Fruit fly (Drosophila melanogaster) whole organism, embryonic: ENCODE results near the gene BthD.
A peak's percentile ranks its signal among the peaks of the same experiment; 100 is the strongest.

ENCODE experiments used
- Abd-B ChIP-seq: fragments of 200-800 bp; sonication (Bioruptor generic); optimal IDR thresholded peaks from 2 replicates; lab custom pipeline; 2018; ENCODE audit warnings: missing biosample characterization, mild to moderate bottlenecking, missing genetic modification characterization, moderate library complexity
- BEAF-32 ChIP-seq: fragments of 200-800 bp; sonication (Bioruptor generic); optimal IDR thresholded peaks from 3 replicates; lab custom pipeline; 2017; ENCODE audit warnings: missing biosample characterization, missing genetic modification characterization, mild to moderate bottlenecking, moderate library complexity, missing genetic modification reagents
- CG10321 ChIP-seq: fragments of 200-800 bp; sonication (Bioruptor generic); IDR thresholded peaks from 2 replicates; pipeline ENCODE4 v1.3.6; 2022; ENCODE audit warnings: missing biosample characterization, missing genetic modification characterization
- CG11504 ChIP-seq: fragments of 200-800 bp; sonication (Bioruptor generic); optimal IDR thresholded peaks from 3 replicates; lab custom pipeline; 2019; ENCODE audit warnings: missing biosample characterization, mild to moderate bottlenecking, missing genetic modification characterization, moderate library complexity
- CG11723 ChIP-seq: fragments of 200-800 bp; sonication (Bioruptor generic); optimal IDR thresholded peaks from 2 replicates; lab custom pipeline; 2017; ENCODE audit warnings: missing biosample characterization, mild to moderate bottlenecking, missing genetic modification characterization
- CG12071 ChIP-seq: fragments of 200-800 bp; sonication (Bioruptor generic); optimal IDR thresholded peaks from 3 replicates; lab custom pipeline; 2018; ENCODE audit warnings: missing biosample characterization, mild to moderate bottlenecking, missing genetic modification characterization
- CG1233 ChIP-seq: fragments of 200-800 bp; sonication (Bioruptor generic); optimal IDR thresholded peaks from 4 replicates; lab custom pipeline; 2018; ENCODE audit warnings: missing biosample characterization, mild to moderate bottlenecking, missing genetic modification characterization
- CG12659 ChIP-seq: fragments of 200-800 bp; sonication (Bioruptor generic); optimal IDR thresholded peaks from 3 replicates; lab custom pipeline; 2017; ENCODE audit warnings: mild to moderate bottlenecking, missing biosample characterization, missing genetic modification reagents, missing genetic modification characterization
- CG14014 ChIP-seq: fragments of 200-800 bp; sonication (Bioruptor generic); IDR thresholded peaks from 2 replicates; pipeline ENCODE4 v1.3.6; 2022; ENCODE audit warnings: missing biosample characterization, missing genetic modification characterization
- CG15479 ChIP-seq: fragments of 200-800 bp; sonication (Bioruptor generic); optimal IDR thresholded peaks from 3 replicates; lab custom pipeline; 2019; ENCODE audit warnings: missing biosample characterization, mild to moderate bottlenecking, missing genetic modification characterization, moderate library complexity
- CG15696 ChIP-seq: fragments of 200-800 bp; sonication (Bioruptor generic); optimal IDR thresholded peaks from 2 replicates; lab custom pipeline; 2019; ENCODE audit warnings: missing biosample characterization, mild to moderate bottlenecking, missing genetic modification characterization, moderate library complexity
- CG1647 ChIP-seq: fragments of 200-800 bp; sonication (Bioruptor generic); optimal IDR thresholded peaks from 3 replicates; lab custom pipeline; 2016; ENCODE audit warnings: missing biosample characterization, missing genetic modification characterization
- CG17802 ChIP-seq: fragments of 200-800 bp; sonication (Bioruptor generic); optimal IDR thresholded peaks from 2 replicates; lab custom pipeline; 2018; ENCODE audit warnings: missing biosample characterization, mild to moderate bottlenecking, missing genetic modification characterization, moderate library complexity
- CG18011 ChIP-seq: fragments of 200-800 bp; sonication (Bioruptor generic); optimal IDR thresholded peaks from 2 replicates; lab custom pipeline; 2017; ENCODE audit warnings: missing biosample characterization, missing genetic modification characterization, mild to moderate bottlenecking, moderate library complexity, missing genotype
- CG2199 ChIP-seq: fragments of 200-800 bp; sonication (Bioruptor generic); IDR thresholded peaks from 3 replicates; pipeline ENCODE4 v1.3.6; 2022; ENCODE audit warnings: missing biosample characterization, missing genetic modification characterization
- CG32772 ChIP-seq: fragments of 200-800 bp; sonication (Bioruptor generic); IDR thresholded peaks from 2 replicates; pipeline ENCODE4 v1.3.6; 2022; ENCODE audit warnings: missing biosample characterization, missing genetic modification characterization
- CG34224 ChIP-seq: fragments of 200-800 bp; sonication (Bioruptor generic); IDR thresholded peaks from 3 replicates; pipeline ENCODE4 v1.3.6; 2022; ENCODE audit warnings: missing biosample characterization, missing genetic modification characterization; ENCODE audit not compliant: partially characterized antibody
- CG4617 ChIP-seq: fragments of 200-800 bp; sonication (Bioruptor generic); optimal IDR thresholded peaks from 3 replicates; lab custom pipeline; 2016; ENCODE audit warnings: missing biosample characterization, missing genetic modification characterization, borderline replicate concordance
- CG4707 ChIP-seq: fragments of 200-800 bp; sonication (Bioruptor generic); optimal IDR thresholded peaks from 2 replicates; lab custom pipeline; 2018; ENCODE audit warnings: missing biosample characterization, mild to moderate bottlenecking, missing genetic modification characterization, moderate library complexity
- CG4820 ChIP-seq: fragments of 200-800 bp; sonication (Bioruptor generic); optimal IDR thresholded peaks from 3 replicates; lab custom pipeline; 2016; ENCODE audit warnings: missing biosample characterization, missing genetic modification characterization
- CG6654 ChIP-seq: fragments of 200-800 bp; sonication (Bioruptor generic); optimal IDR thresholded peaks from 2 replicates; lab custom pipeline; 2017; ENCODE audit warnings: missing biosample characterization, mild to moderate bottlenecking, missing genetic modification characterization
- CG7271 ChIP-seq: fragments of 200-800 bp; sonication (Bioruptor generic); optimal IDR thresholded peaks from 2 replicates; lab custom pipeline; 2018; ENCODE audit warnings: missing biosample characterization, mild to moderate bottlenecking, missing genetic modification characterization, moderate library complexity
- CG8924 ChIP-seq: fragments of 200-800 bp; optimal IDR thresholded peaks from 3 replicates; lab custom pipeline; 2019; ENCODE audit warnings: missing biosample characterization, mild to moderate bottlenecking, missing genetic modification characterization, moderate library complexity
- Ets65A ChIP-seq: fragments of 200-800 bp; sonication (Bioruptor generic); peaks from one replicate; lab custom pipeline; 2016; ENCODE audit warnings: missing biosample characterization, missing genetic modification characterization
- Hand ChIP-seq: fragments of 200-800 bp; sonication (Bioruptor generic); optimal IDR thresholded peaks from 2 replicates; lab custom pipeline; 2017; ENCODE audit warnings: mild to moderate bottlenecking, missing biosample characterization, missing genetic modification reagents, missing genetic modification characterization
- Hey ChIP-seq: fragments of 200-800 bp; sonication (Bioruptor generic); optimal IDR thresholded peaks from 3 replicates; lab custom pipeline; 2018; ENCODE audit warnings: missing biosample characterization, mild to moderate bottlenecking, missing genetic modification characterization
- Jarid2 ChIP-seq: fragments of 200-800 bp; sonication (Bioruptor generic); optimal IDR thresholded peaks from 3 replicates; lab custom pipeline; 2017; ENCODE audit warnings: mild to moderate bottlenecking, missing biosample characterization, missing genetic modification reagents, missing genetic modification characterization
- Med ChIP-seq: fragments of 200-800 bp; sonication (Bioruptor generic); peaks from one replicate; lab custom pipeline; 2016; ENCODE audit warnings: missing biosample characterization, missing genetic modification characterization, mild to moderate bottlenecking, inconsistent platforms, moderate library complexity
- Mes4 ChIP-seq: fragments of 200-800 bp; sonication (Bioruptor generic); optimal IDR thresholded peaks from 2 replicates; lab custom pipeline; 2016; ENCODE audit warnings: missing biosample characterization, missing genetic modification characterization
- Oaz ChIP-seq: fragments of 200-800 bp; sonication (Bioruptor generic); IDR thresholded peaks from 2 replicates; pipeline ENCODE4 v1.3.6; 2022; ENCODE audit warnings: missing biosample characterization, missing genetic modification characterization
- Six4 ChIP-seq: fragments of 200-800 bp; sonication (Bioruptor generic); optimal IDR thresholded peaks from 2 replicates; lab custom pipeline; 2016; ENCODE audit warnings: missing biosample characterization, missing genetic modification characterization
- Usf ChIP-seq: fragments of 200-800 bp; sonication (Bioruptor generic); optimal IDR thresholded peaks from 2 replicates; lab custom pipeline; 2017; ENCODE audit warnings: missing genotype, missing biosample characterization, missing genetic modification characterization
- YL-1 ChIP-seq: fragments of 200-800 bp; sonication (Bioruptor generic); optimal IDR thresholded peaks from 3 replicates; lab custom pipeline; 2017; ENCODE audit warnings: missing biosample characterization, mild to moderate bottlenecking, missing genetic modification characterization
- amos ChIP-seq: fragments of 200-800 bp; sonication (Bioruptor generic); IDR thresholded peaks from 2 replicates; pipeline ENCODE4 v1.3.6; 2022; ENCODE audit warnings: missing biosample characterization, missing genetic modification characterization; ENCODE audit not compliant: partially characterized antibody
- ap ChIP-seq: fragments of 200-800 bp; sonication (Bioruptor generic); IDR thresholded peaks from 2 replicates; pipeline ENCODE4 v1.3.6; 2022; ENCODE audit warnings: missing biosample characterization, missing genetic modification characterization
- crp ChIP-seq, 2 experiments: fragments of 200-800 bp; sonication (Bioruptor generic); optimal IDR thresholded peaks; 2 replicates in 1 of 2; 3 replicates in 1 of 2; lab custom pipeline; 2017; ENCODE audit warnings: missing biosample characterization in 2 of 2, missing genetic modification characterization in 2 of 2, mild to moderate bottlenecking in 1 of 2, moderate library complexity in 1 of 2
- fu2 ChIP-seq: fragments of 200-800 bp; sonication (Bioruptor generic); optimal IDR thresholded peaks from 2 replicates; lab custom pipeline; 2016; ENCODE audit warnings: missing biosample characterization, missing genetic modification characterization
- her ChIP-seq: fragments of 200-800 bp; sonication (Bioruptor generic); optimal IDR thresholded peaks from 2 replicates; lab custom pipeline; 2016; ENCODE audit warnings: missing biosample characterization, missing genetic modification characterization
- kni ChIP-seq: fragments of 200-800 bp; sonication (Bioruptor generic); optimal IDR thresholded peaks from 3 replicates; lab custom pipeline; 2017; ENCODE audit warnings: mild to moderate bottlenecking, missing biosample characterization, missing genetic modification reagents, missing genetic modification characterization
- lab ChIP-seq: fragments of 200-800 bp; sonication (Bioruptor generic); optimal IDR thresholded peaks from 3 replicates; lab custom pipeline; 2017; ENCODE audit warnings: missing biosample characterization, missing genetic modification characterization, mild to moderate bottlenecking, moderate library complexity, missing genetic modification reagents
- lilli ChIP-seq: fragments of 200-800 bp; sonication (Bioruptor generic); optimal IDR thresholded peaks from 3 replicates; lab custom pipeline; 2016; ENCODE audit warnings: missing biosample characterization, missing genetic modification characterization
- pfk ChIP-seq: fragments of 200-800 bp; sonication (Bioruptor generic); optimal IDR thresholded peaks from 2 replicates; lab custom pipeline; 2018; ENCODE audit warnings: missing biosample characterization, mild to moderate bottlenecking, missing genetic modification characterization, moderate library complexity
- pnt ChIP-seq: fragments of 200-800 bp; sonication (Bioruptor generic); optimal IDR thresholded peaks from 3 replicates; lab custom pipeline; 2016; ENCODE audit warnings: missing biosample characterization, missing genetic modification characterization
- salm ChIP-seq: fragments of 200-800 bp; sonication (Bioruptor generic); optimal IDR thresholded peaks from 2 replicates; lab custom pipeline; 2018; ENCODE audit warnings: missing biosample characterization, mild to moderate bottlenecking, missing genetic modification characterization
- sna ChIP-seq: fragments of 200-800 bp; sonication (Bioruptor generic); IDR thresholded peaks from 2 replicates; pipeline ENCODE4 v1.3.6; 2022; ENCODE audit warnings: missing biosample characterization, missing genetic modification characterization; ENCODE audit not compliant: partially characterized antibody
- sr ChIP-seq: fragments of 200-800 bp; sonication (Bioruptor generic); IDR thresholded peaks from 3 replicates; pipeline ENCODE4 v1.3.6; 2022; ENCODE audit warnings: missing biosample characterization, missing genetic modification characterization
- ttk ChIP-seq: fragments of 200-800 bp; sonication (Bioruptor generic); IDR thresholded peaks from 2 replicates; pipeline ENCODE4 v2.1.2; 2022; ENCODE audit warnings: missing biosample characterization, missing genetic modification characterization
- unc-4 ChIP-seq: fragments of 200-800 bp; sonication (Bioruptor generic); IDR thresholded peaks from 2 replicates; pipeline ENCODE4 v1.3.6; 2022; ENCODE audit warnings: missing biosample characterization, missing genetic modification characterization; ENCODE audit not compliant: partially characterized antibody
- wek ChIP-seq: fragments of 200-800 bp; sonication (Bioruptor generic); optimal IDR thresholded peaks from 3 replicates; lab custom pipeline; 2018; ENCODE audit warnings: missing biosample characterization, mild to moderate bottlenecking, missing genetic modification characterization, moderate library complexity
- zfh1 ChIP-seq: fragments of 200-800 bp; sonication (Bioruptor generic); IDR thresholded peaks from 3 replicates; pipeline ENCODE4 v1.3.6; 2022; ENCODE audit warnings: missing biosample characterization, missing genetic modification characterization

Gene BthD

dm6 chrX:13643961-13644360 lies 32.0 kb downstream of the BthD start (continued):
- TF ChIP-seq CG17802 (tag; lab: Kevin White, UChicago) (peak; percentile 32), CG14014 (GFP tag; lab: Robert Waterston, UW) (peak; percentile 38; the same call in 1 of the 2 replicates), amos (GFP tag; lab: Robert Waterston, UW) (no peak), CG2199 (GFP tag; lab: Robert Waterston, UW) (0 out of 3 replicates have a peak, but pooled peaks have one; percentile 40), Ets65A (GFP tag; lab: Kevin White, UChicago) (peak; percentile 82), CG7271 (tag; lab: Kevin White, UChicago) (no peak), CG6654 (no peak), CG1647 (peak; percentile 53), CG11723 (GFP tag; lab: Kevin White, UChicago) (no peak), Med (GFP tag; lab: Kevin White, UChicago) (peak; percentile 87), pfk (no peak), unc-4 (GFP tag; lab: Robert Waterston, UW) (no peak), her (GFP tag; lab: Kevin White, UChicago) (peak; percentile 19), CG32772 (GFP tag; lab: Robert Waterston, UW) (peak; percentile 73), fu2 (GFP tag; lab: Kevin White, UChicago) (no peak), Six4 (GFP tag; lab: Kevin White, UChicago) (peak; percentile 17), CG15479 (GFP tag; lab: Kevin White, UChicago) (no peak), Oaz (peak; percentile 30; the same call in 1 of the 2 replicates), CG34224 (GFP tag; lab: Robert Waterston, UW) (no peak), sr (GFP tag; lab: Robert Waterston, UW) (no peak), Mes4 (no peak), Jarid2 (GFP tag; lab: Kevin White, UChicago) (peak; percentile 29), CG1233 (peak; percentile 23), CG11504 (tag; lab: Kevin White, UChicago) (peak; percentile 68), CG12659 (GFP tag; lab: Kevin White, UChicago) (peak; percentile 37), ap (GFP tag; lab: Robert Waterston, UW) (peak; percentile 61), CG8924 (peak; percentile 23), Hand (no peak), lab (GFP tag; lab: Kevin White, UChicago) (peak; percentile 83), sna (no peak), YL-1 (GFP tag; lab: Kevin White, UChicago) (no peak), CG10321 (GFP tag; lab: Robert Waterston, UW) (no peak), CG4617 (GFP tag; lab: Kevin White, UChicago) (no peak), Abd-B (GFP tag; lab: Kevin White, UChicago) (no peak), CG4707 (GFP tag; lab: Kevin White, UChicago) (no peak), Usf (GFP tag; lab: Kevin White, UChicago) (no peak), CG18011 (GFP tag; lab: Kevin White, UChicago) (no peak), lilli (peak; percentile 32), CG12071 (GFP tag; lab: Kevin White, UChicago) (peak; percentile 48), crp (GFP tag; optimal IDR thresholded peaks at IDR 0.05; lab: Kevin White, UChicago) (no peak), CG15696 (tag; lab: Kevin White, UChicago) (no peak), BEAF-32 (no peak), salm (no peak), ttk (peak; percentile 71), pnt (GFP tag; lab: Kevin White, UChicago) (peak; percentile 46), kni (GFP tag; lab: Kevin White, UChicago) (no peak), zfh1 (GFP tag; lab: Robert Waterston, UW) (peak; percentile 70; the same call in 2 of the 3 replicates), wek (GFP tag; lab: Kevin White, UChicago) (no peak), Hey (tag; lab: Kevin White, UChicago) (no peak), CG4820 (GFP tag; lab: Kevin White, UChicago) (peak; percentile 54)
